Worm (Caenorhabditis elegans): ENCODE data around the gene ZK666.11.

Gene ZK666.11

ce11 chrII:10470159-10470558 is 12.2 kb upstream of the ZK666.11 start, which contains the start of gene clec-143:
clec-143 (minus strand) TSS chrII:10470297.
- no peak for TF ChIP-seq ref-1 (GFP tag; conservative IDR thresholded peaks at IDR 0.05)
- no peak for TF ChIP-seq ztf-23 (GFP tag; IDR thresholded peaks at IDR 0.05)
- no peak for TF ChIP-seq klf-2 (GFP tag; conservative IDR thresholded peaks at IDR 0.05)
- no peak for TF ChIP-seq flt-1 (GFP tag; IDR thresholded peaks at IDR 0.05)
- no peak for TF ChIP-seq ztf-29 (GFP tag; IDR thresholded peaks at IDR 0.05)
- TF ChIP-seq T22C8.4 (GFP tag; IDR thresholded peaks at IDR 0.05): no peak
- no peak for TF ChIP-seq tab-1 (GFP tag; IDR thresholded peaks at IDR 0.05)
- TF ChIP-seq med-1 (GFP tag; optimal IDR thresholded peaks at IDR 0.05; ENCODE audit: insufficient read depth): no peak
- no peak for TF ChIP-seq cog-1 (tag; optimal IDR thresholded peaks at IDR 0.05)

DNA sequence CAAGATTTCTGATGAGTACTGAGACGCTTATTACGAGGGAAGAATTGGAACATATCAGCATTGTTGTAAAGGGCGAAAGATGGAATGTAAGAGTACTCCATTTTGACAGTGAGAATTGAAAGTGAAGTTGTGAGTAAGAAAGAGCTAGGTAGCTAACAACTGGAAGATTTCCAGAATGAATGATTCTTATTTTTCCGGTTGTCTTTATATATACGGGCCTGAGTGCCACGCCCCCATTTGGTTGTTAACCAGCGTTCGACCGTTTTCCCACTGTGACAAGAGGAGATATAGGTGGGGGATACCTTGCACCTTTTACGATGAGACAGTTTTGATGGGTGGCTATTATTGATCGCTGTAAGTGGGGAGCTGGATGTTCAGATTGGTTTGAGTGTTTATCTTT is 11.1 kb upstream of the ZK666.11 start, which contains the start of gene ZK666.1:
Gene ZK666.1, minus strand, starts transcription at position 101 of the 400 bp plus-strand sequence.
- TF ChIP-seq flt-1 (GFP tag; IDR thresholded peaks at IDR 0.05) (no peak), cog-1 (tag; optimal IDR thresholded peaks at IDR 0.05) (no peak), ztf-29 (GFP tag; IDR thresholded peaks at IDR 0.05) (no peak), med-1 (GFP tag; optimal IDR thresholded peaks at IDR 0.05; ENCODE audit: insufficient read depth) (no peak), ztf-23 (GFP tag; IDR thresholded peaks at IDR 0.05) (no peak), ref-1 (GFP tag; conservative IDR thresholded peaks at IDR 0.05) (no peak), tab-1 (GFP tag; IDR thresholded peaks at IDR 0.05) (no peak), T22C8.4 (GFP tag; IDR thresholded peaks at IDR 0.05) (no peak), klf-2 (GFP tag; conservative IDR thresholded peaks at IDR 0.05) (no peak)

DNA sequence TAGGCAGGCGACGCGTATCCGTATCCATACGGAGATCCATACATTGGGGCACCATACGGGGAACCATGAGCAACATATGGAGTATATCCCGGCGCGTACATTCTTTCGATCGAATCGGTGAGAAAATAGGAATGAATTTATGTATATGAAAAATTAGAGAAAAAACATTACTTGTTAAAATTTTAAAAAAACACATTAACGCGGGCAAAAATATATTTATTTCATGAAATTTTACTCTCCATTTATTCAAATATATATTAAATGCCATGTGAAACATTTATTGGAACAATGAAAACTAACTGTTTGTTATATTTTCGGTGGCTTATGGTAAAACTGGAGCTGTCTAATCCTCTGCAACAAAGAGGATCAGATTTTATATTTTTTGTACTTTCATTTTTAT is 10.5 kb upstream of the ZK666.11 start, which contains the start of gene ZK666.2:
Gene ZK666.2, minus strand, starts transcription at position 101 of the 400 bp plus-strand sequence.
- TF ChIP-seq ref-1 (GFP tag; conservative IDR thresholded peaks at IDR 0.05) (no peak), ztf-29 (GFP tag; IDR thresholded peaks at IDR 0.05) (no peak), flt-1 (GFP tag; IDR thresholded peaks at IDR 0.05) (no peak), cog-1 (tag; optimal IDR thresholded peaks at IDR 0.05) (no peak), ztf-23 (GFP tag; IDR thresholded peaks at IDR 0.05) (no peak), med-1 (GFP tag; optimal IDR thresholded peaks at IDR 0.05; ENCODE audit: insufficient read depth) (no peak), tab-1 (GFP tag; IDR thresholded peaks at IDR 0.05) (no peak), T22C8.4 (GFP tag; IDR thresholded peaks at IDR 0.05) (no peak), klf-2 (GFP tag; conservative IDR thresholded peaks at IDR 0.05) (no peak)

ce11 chrII:10476039-10476438 is 6.3 kb upstream of the ZK666.11 start, which contains the start of gene clec-58:
clec-58 (minus strand) TSS chrII:10476139.
- TF ChIP-seq klf-2 (GFP tag; conservative IDR thresholded peaks at IDR 0.05) (no peak), med-1 (GFP tag; optimal IDR thresholded peaks at IDR 0.05; ENCODE audit: insufficient read depth) (no peak), ztf-23 (GFP tag; IDR thresholded peaks at IDR 0.05) (no peak), T22C8.4 (GFP tag; IDR thresholded peaks at IDR 0.05) (no peak), flt-1 (GFP tag; IDR thresholded peaks at IDR 0.05) (no peak), ztf-29 (GFP tag; IDR thresholded peaks at IDR 0.05) (no peak), ref-1 (GFP tag; conservative IDR thresholded peaks at IDR 0.05) (no peak), tab-1 (GFP tag; IDR thresholded peaks at IDR 0.05) (no peak), cog-1 (tag; optimal IDR thresholded peaks at IDR 0.05) (no peak)

ce11 chrII:10476959-10477358 is 5.4 kb upstream of the ZK666.11 start, which contains the start of gene ZK666.4:
ZK666.4 (plus strand) TSS chrII:10477259.
- TF ChIP-seq tab-1 (GFP tag; IDR thresholded peaks at IDR 0.05) (no peak), T22C8.4 (GFP tag; IDR thresholded peaks at IDR 0.05) (no peak), klf-2 (GFP tag; conservative IDR thresholded peaks at IDR 0.05) (no peak), med-1 (GFP tag; optimal IDR thresholded peaks at IDR 0.05; ENCODE audit: insufficient read depth) (no peak), cog-1 (tag; optimal IDR thresholded peaks at IDR 0.05) (no peak), ztf-23 (GFP tag; IDR thresholded peaks at IDR 0.05) (no peak), ref-1 (GFP tag; conservative IDR thresholded peaks at IDR 0.05) (no peak), ztf-29 (GFP tag; IDR thresholded peaks at IDR 0.05) (no peak), flt-1 (GFP tag; IDR thresholded peaks at IDR 0.05) (no peak)

DNA sequence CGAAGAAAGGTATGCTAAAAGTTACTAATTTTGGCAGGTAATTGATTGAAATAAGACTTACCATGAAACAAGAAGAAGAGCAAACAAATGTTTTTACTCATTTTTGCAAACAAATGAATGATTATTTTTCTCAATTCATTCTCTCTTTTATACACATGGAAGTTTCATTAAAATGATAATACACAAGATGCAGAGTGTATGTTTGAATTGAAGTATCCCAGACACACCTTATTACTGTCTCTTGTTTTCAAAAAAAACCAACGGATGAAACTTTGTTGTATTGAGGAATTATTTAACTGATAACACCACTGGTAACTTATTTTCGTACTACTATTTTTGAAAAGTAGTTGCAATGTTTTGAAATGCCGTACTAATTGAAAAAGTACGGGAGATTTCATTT is 3.0 kb upstream of the ZK666.11 start, which contains the start of gene clec-59:
Gene clec-59, minus strand, starts transcription at position 101 of the 400 bp plus-strand sequence.
- TF ChIP-seq klf-2 (GFP tag; conservative IDR thresholded peaks at IDR 0.05) (no peak), ztf-23 (GFP tag; IDR thresholded peaks at IDR 0.05) (no peak), cog-1 (tag; optimal IDR thresholded peaks at IDR 0.05) (no peak), ztf-29 (GFP tag; IDR thresholded peaks at IDR 0.05) (no peak), flt-1 (GFP tag; IDR thresholded peaks at IDR 0.05) (no peak), ref-1 (GFP tag; conservative IDR thresholded peaks at IDR 0.05) (no peak)

DNA sequence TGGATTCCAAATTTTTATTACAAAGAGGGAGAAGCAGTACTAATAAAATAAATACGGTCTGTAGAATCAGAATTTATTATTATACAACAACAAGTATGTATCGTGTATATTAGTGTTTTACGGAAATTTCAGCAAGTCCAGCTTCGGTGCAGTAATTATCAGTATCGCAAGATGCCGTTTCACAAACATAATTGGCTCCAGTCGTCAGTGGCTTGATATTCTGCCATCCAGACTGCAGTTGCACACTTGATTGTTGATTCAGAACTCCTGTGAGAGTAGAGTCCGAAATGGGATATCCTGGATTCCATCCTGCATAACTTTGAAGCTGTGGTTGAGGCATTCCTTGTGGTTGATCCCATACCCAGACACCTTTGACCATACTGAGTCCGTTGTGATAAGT is 2.3 kb upstream of the ZK666.11 start:
- TF ChIP-seq cog-1 (tag; optimal IDR thresholded peaks at IDR 0.05) (no peak), med-1 (GFP tag; optimal IDR thresholded peaks at IDR 0.05; ENCODE audit: insufficient read depth) (no peak), flt-1 (GFP tag; IDR thresholded peaks at IDR 0.05) (no peak), klf-2 (GFP tag; conservative IDR thresholded peaks at IDR 0.05) (no peak), T22C8.4 (GFP tag; IDR thresholded peaks at IDR 0.05) (no peak), tab-1 (GFP tag; IDR thresholded peaks at IDR 0.05) (no peak), ztf-29 (GFP tag; IDR thresholded peaks at IDR 0.05) (no peak), ref-1 (GFP tag; conservative IDR thresholded peaks at IDR 0.05) (no peak), ztf-23 (GFP tag; IDR thresholded peaks at IDR 0.05) (no peak)

DNA sequence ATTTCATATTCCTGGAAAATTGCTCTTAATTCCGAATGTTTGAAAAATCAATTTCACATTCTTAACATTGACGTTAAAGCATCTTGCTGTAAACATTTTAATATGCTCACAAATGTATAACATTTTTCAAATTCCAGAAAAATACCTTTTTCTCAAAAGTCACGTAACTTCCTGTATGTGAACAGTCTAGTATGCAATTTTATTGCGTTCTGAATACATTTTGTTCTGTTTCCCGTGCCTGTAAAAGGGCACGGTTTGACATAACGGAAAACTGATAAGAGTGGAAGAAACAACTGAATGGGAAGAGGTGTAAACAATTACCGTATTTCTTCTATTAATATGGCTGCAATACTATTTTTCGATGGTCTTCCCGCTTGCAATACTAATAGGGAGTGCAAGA is 577 bp downstream of the ZK666.11 start:
- TF ChIP-seq tab-1 (GFP tag; IDR thresholded peaks at IDR 0.05) (no peak), ztf-29 (GFP tag; IDR thresholded peaks at IDR 0.05) (no peak), ref-1 (GFP tag; conservative IDR thresholded peaks at IDR 0.05) (no peak), klf-2 (GFP tag; conservative IDR thresholded peaks at IDR 0.05) (no peak), cog-1 (tag; optimal IDR thresholded peaks at IDR 0.05) (no peak), med-1 (GFP tag; optimal IDR thresholded peaks at IDR 0.05; ENCODE audit: insufficient read depth) (no peak), T22C8.4 (GFP tag; IDR thresholded peaks at IDR 0.05) (no peak), flt-1 (GFP tag; IDR thresholded peaks at IDR 0.05) (no peak), ztf-23 (GFP tag; IDR thresholded peaks at IDR 0.05) (no peak)

ce11 chrII:10483860-10484259 is 1.5 kb downstream of the ZK666.11 start:
- TF ChIP-seq klf-2 (GFP tag; conservative IDR thresholded peaks at IDR 0.05) (no peak), flt-1 (GFP tag; IDR thresholded peaks at IDR 0.05) (no peak), ref-1 (GFP tag; conservative IDR thresholded peaks at IDR 0.05) (no peak), T22C8.4 (GFP tag; IDR thresholded peaks at IDR 0.05) (no peak)

ce11 chrII:10485640-10486039 is 3.3 kb downstream of the ZK666.11 start:
- TF ChIP-seq T22C8.4 (GFP tag; IDR thresholded peaks at IDR 0.05) (no peak), med-1 (GFP tag; optimal IDR thresholded peaks at IDR 0.05; ENCODE audit: insufficient read depth) (no peak), ztf-23 (GFP tag; IDR thresholded peaks at IDR 0.05) (no peak), klf-2 (GFP tag; conservative IDR thresholded peaks at IDR 0.05) (no peak), tab-1 (GFP tag; IDR thresholded peaks at IDR 0.05) (no peak), flt-1 (GFP tag; IDR thresholded peaks at IDR 0.05) (no peak), ref-1 (GFP tag; conservative IDR thresholded peaks at IDR 0.05) (no peak), cog-1 (tag; optimal IDR thresholded peaks at IDR 0.05) (no peak), ztf-29 (GFP tag; IDR thresholded peaks at IDR 0.05) (no peak)
